Fruit fly (Drosophila melanogaster) whole organism, embryonic: Measurements from ENCODE around the gene CG7985.

Experiments
- Abd-B ChIP-seq: fragments of 200-800 bp; sonication (Bioruptor generic); optimal IDR thresholded peaks from 2 replicates; lab custom pipeline; 2018; ENCODE audit warnings: missing biosample characterization, mild to moderate bottlenecking, missing genetic modification characterization, moderate library complexity
- Ada2b ChIP-seq: fragments of 200-800 bp; sonication (Bioruptor generic); IDR thresholded peaks from 2 replicates; pipeline ENCODE4 v1.3.6; 2022; ENCODE audit warnings: missing biosample characterization, missing genetic modification characterization
- Adf1 ChIP-seq: fragments of 200-800 bp; sonication (Bioruptor generic); IDR thresholded peaks from 2 replicates; pipeline ENCODE4 v1.3.6; 2022; ENCODE audit warnings: missing biosample characterization, missing genetic modification characterization
- Aef1 ChIP-seq: fragments of 200-800 bp; sonication (Bioruptor generic); IDR thresholded peaks from 3 replicates; pipeline ENCODE4 v1.3.6; 2022; ENCODE audit warnings: missing biosample characterization, missing genetic modification characterization
- Awh ChIP-seq: fragments of 200-800 bp; sonication (Bioruptor generic); IDR thresholded peaks from 2 replicates; pipeline ENCODE4, ENCODE4 v1.3.6; 2022; ENCODE audit warnings: missing biosample characterization, missing genetic modification characterization
- Blimp-1 ChIP-seq: fragments of 200-800 bp; sonication (Bioruptor generic); optimal IDR thresholded peaks from 3 replicates; lab custom pipeline; 2018; ENCODE audit warnings: missing biosample characterization, missing genetic modification characterization, mild to moderate bottlenecking, moderate library complexity, missing genetic modification reagents
- CG10959 ChIP-seq: fragments of 200-800 bp; sonication (Bioruptor generic); IDR thresholded peaks from 2 replicates; pipeline ENCODE4 v1.3.6; 2022; ENCODE audit warnings: missing biosample characterization, missing genetic modification characterization
- CG14014 ChIP-seq: fragments of 200-800 bp; sonication (Bioruptor generic); IDR thresholded peaks from 2 replicates; pipeline ENCODE4 v1.3.6; 2022; ENCODE audit warnings: missing biosample characterization, missing genetic modification characterization
- CG14667 ChIP-seq: fragments of 200-800 bp; sonication (Bioruptor generic); IDR thresholded peaks from 2 replicates; pipeline ENCODE4 v1.3.6; 2022; ENCODE audit warnings: missing biosample characterization, missing genetic modification characterization
- CG1529 ChIP-seq: fragments of 200-800 bp; sonication (Bioruptor generic); optimal IDR thresholded peaks from 3 replicates; lab custom pipeline; 2018; ENCODE audit warnings: missing biosample characterization, missing genetic modification characterization
- CG16779 ChIP-seq: fragments of 200-800 bp; sonication (Bioruptor generic); IDR thresholded peaks from 2 replicates; pipeline ENCODE4 v1.3.6; 2022; ENCODE audit warnings: missing biosample characterization, missing genetic modification characterization
- CG17385 ChIP-seq: fragments of 200-800 bp; sonication (Bioruptor generic); optimal IDR thresholded peaks from 3 replicates; lab custom pipeline; 2018; ENCODE audit warnings: missing biosample characterization, mild to moderate bottlenecking, missing genetic modification characterization
- CG17829 ChIP-seq: fragments of 200-800 bp; optimal IDR thresholded peaks from 2 replicates; lab custom pipeline; 2019; ENCODE audit warnings: missing biosample characterization, mild to moderate bottlenecking, missing genetic modification characterization, moderate library complexity
- CG34376 ChIP-seq: fragments of 200-800 bp; sonication (Bioruptor generic); optimal IDR thresholded peaks from 2 replicates; lab custom pipeline; 2018; ENCODE audit warnings: missing biosample characterization, mild to moderate bottlenecking, missing genetic modification characterization
- CG42726 ChIP-seq: fragments of 200-800 bp; sonication (Bioruptor generic); IDR thresholded peaks from 2 replicates; pipeline ENCODE4 v1.3.6; 2022; ENCODE audit warnings: missing biosample characterization, missing genetic modification characterization; ENCODE audit not compliant: partially characterized antibody
- CG4282 ChIP-seq: fragments of 200-800 bp; sonication (Bioruptor generic); optimal IDR thresholded peaks from 2 replicates; lab custom pipeline; 2016; ENCODE audit warnings: missing biosample characterization, missing genetic modification characterization
- CG4820 ChIP-seq: fragments of 200-800 bp; sonication (Bioruptor generic); optimal IDR thresholded peaks from 3 replicates; lab custom pipeline; 2016; ENCODE audit warnings: missing biosample characterization, missing genetic modification characterization
- CG6683 ChIP-seq: fragments of 200-800 bp; sonication (Bioruptor generic); optimal IDR thresholded peaks from 2 replicates; lab custom pipeline; 2017; ENCODE audit warnings: missing biosample characterization, mild to moderate bottlenecking, missing genetic modification characterization, missing genetic modification reagents
- CG7357 ChIP-seq: fragments of 200-800 bp; sonication (Bioruptor generic); IDR thresholded peaks from 3 replicates; pipeline ENCODE4 v1.3.6; 2022; ENCODE audit warnings: missing biosample characterization, missing genetic modification characterization
- CG7786 ChIP-seq: fragments of 200-800 bp; sonication (Bioruptor generic); optimal IDR thresholded peaks from 2 replicates; lab custom pipeline; 2016; ENCODE audit warnings: missing biosample characterization, missing genetic modification characterization
- CG7839 ChIP-seq: fragments of 200-800 bp; sonication (Bioruptor generic); optimal IDR thresholded peaks from 3 replicates; lab custom pipeline; 2018; ENCODE audit warnings: missing biosample characterization, mild to moderate bottlenecking, missing genetic modification characterization, moderate library complexity
- Drgx ChIP-seq: fragments of 200-800 bp; sonication (Bioruptor generic); IDR thresholded peaks from 2 replicates; pipeline ENCODE4 v1.3.6; 2022; ENCODE audit warnings: missing biosample characterization, missing genetic modification characterization
- Elba2 ChIP-seq: fragments of 200-800 bp; sonication (Bioruptor generic); optimal IDR thresholded peaks from 3 replicates; lab custom pipeline; 2016; ENCODE audit warnings: missing biosample characterization, missing genetic modification characterization
- Ets65A ChIP-seq: fragments of 200-800 bp; sonication (Bioruptor generic); peaks from one replicate; lab custom pipeline; 2016; ENCODE audit warnings: missing biosample characterization, missing genetic modification characterization
- Fer1 ChIP-seq: fragments of 200-800 bp; sonication (Bioruptor generic); optimal IDR thresholded peaks from 2 replicates; lab custom pipeline; 2017; ENCODE audit warnings: missing biosample characterization, mild to moderate bottlenecking, missing genetic modification characterization
- H2.0 ChIP-seq: fragments of 200-800 bp; sonication (Bioruptor generic); IDR thresholded peaks from 2 replicates; pipeline ENCODE4 v1.3.6; 2022; ENCODE audit warnings: missing biosample characterization, missing genetic modification characterization
- Kr ChIP-seq: fragments of 200-800 bp; sonication (Bioruptor generic); optimal IDR thresholded peaks from 2 replicates; lab custom pipeline; 2017; ENCODE audit warnings: missing biosample characterization, mild to moderate bottlenecking, missing genetic modification characterization
- Lim3 ChIP-seq: fragments of 200-800 bp; sonication (Bioruptor generic); IDR thresholded peaks from 2 replicates; pipeline ENCODE4 v1.3.6; 2022; ENCODE audit warnings: missing biosample characterization, missing genetic modification characterization
- Myb ChIP-seq: fragments of 200-800 bp; sonication (Bioruptor generic); optimal IDR thresholded peaks from 2 replicates; lab custom pipeline; 2016; ENCODE audit warnings: missing biosample characterization, missing genetic modification characterization
- NFAT ChIP-seq: fragments of 200-800 bp; sonication (Bioruptor generic); IDR thresholded peaks from 2 replicates; pipeline ENCODE4 v1.3.6; 2022; ENCODE audit warnings: missing biosample characterization, missing genetic modification characterization
- Oli ChIP-seq: fragments of 200-800 bp; sonication (Bioruptor generic); optimal IDR thresholded peaks from 2 replicates; lab custom pipeline; 2018; ENCODE audit warnings: missing biosample characterization, mild to moderate bottlenecking, missing genetic modification characterization, moderate library complexity
- PHDP ChIP-seq: fragments of 200-800 bp; sonication (Bioruptor generic); optimal IDR thresholded peaks from 3 replicates; lab custom pipeline; 2018; ENCODE audit warnings: missing biosample characterization, mild to moderate bottlenecking, missing genetic modification characterization, moderate library complexity
- Pdp1 ChIP-seq, 2 experiments: fragments of 200-800 bp; sonication (Bioruptor generic); optimal IDR thresholded peaks; 3 replicates each; lab custom pipeline; 2016; ENCODE audit warnings: missing biosample characterization in 2 of 2, missing genetic modification characterization in 2 of 2, mild to moderate bottlenecking in 1 of 2, moderate library complexity in 1 of 2
- Side ChIP-seq: fragments of 200-800 bp; sonication (Bioruptor generic); optimal IDR thresholded peaks from 2 replicates; lab custom pipeline; 2016; ENCODE audit warnings: missing biosample characterization, missing genetic modification characterization
- Ssrp ChIP-seq: fragments of 200-800 bp; sonication (Bioruptor generic); optimal IDR thresholded peaks from 2 replicates; lab custom pipeline; 2018; ENCODE audit warnings: missing biosample characterization, mild to moderate bottlenecking, missing genetic modification characterization, moderate library complexity
- Tbp ChIP-seq: fragments of >200 bp; optimal IDR thresholded peaks from 2 replicates; lab custom pipeline; 2018; ENCODE audit warnings: missing biosample characterization, missing genetic modification characterization
- ap ChIP-seq: fragments of 200-800 bp; sonication (Bioruptor generic); IDR thresholded peaks from 2 replicates; pipeline ENCODE4 v1.3.6; 2022; ENCODE audit warnings: missing biosample characterization, missing genetic modification characterization
- btn ChIP-seq: fragments of 200-800 bp; sonication (Bioruptor generic); optimal IDR thresholded peaks from 2 replicates; lab custom pipeline; 2016; ENCODE audit warnings: missing biosample characterization, missing genetic modification characterization
- cg ChIP-seq: fragments of 200-800 bp; sonication (Bioruptor generic); optimal IDR thresholded peaks from 3 replicates; lab custom pipeline; 2019; ENCODE audit warnings: missing biosample characterization, mild to moderate bottlenecking, missing genetic modification characterization, moderate library complexity
- ci ChIP-seq: fragments of 200-800 bp; sonication (Bioruptor generic); IDR thresholded peaks from 3 replicates; pipeline ENCODE4 v1.3.6; 2022; ENCODE audit warnings: missing biosample characterization, missing genetic modification characterization
- dmrt11E ChIP-seq: fragments of 200-800 bp; sonication (Bioruptor generic); optimal IDR thresholded peaks from 3 replicates; lab custom pipeline; 2018; ENCODE audit warnings: missing biosample characterization, mild to moderate bottlenecking, missing genetic modification characterization, moderate library complexity
- ewg ChIP-seq: fragments of 200-800 bp; sonication (Bioruptor generic); optimal IDR thresholded peaks from 3 replicates; lab custom pipeline; 2017; ENCODE audit warnings: mild to moderate bottlenecking, missing biosample characterization, missing genetic modification reagents, missing genetic modification characterization
- gfzf ChIP-seq: fragments of 200-800 bp; sonication (Bioruptor generic); optimal IDR thresholded peaks from 2 replicates; lab custom pipeline; 2016; ENCODE audit warnings: missing biosample characterization, mild to moderate bottlenecking, missing genetic modification characterization, moderate library complexity
- lab ChIP-seq: fragments of 200-800 bp; sonication (Bioruptor generic); optimal IDR thresholded peaks from 3 replicates; lab custom pipeline; 2017; ENCODE audit warnings: missing biosample characterization, missing genetic modification characterization, mild to moderate bottlenecking, moderate library complexity, missing genetic modification reagents
- run ChIP-seq: fragments of 200-800 bp; sonication (Bioruptor generic); optimal IDR thresholded peaks from 3 replicates; lab custom pipeline; 2018; ENCODE audit warnings: missing biosample characterization, mild to moderate bottlenecking, missing genetic modification characterization
- seq ChIP-seq: fragments of 200-800 bp; sonication (Bioruptor generic); IDR thresholded peaks from 2 replicates; pipeline ENCODE4 v1.3.6; 2022; ENCODE audit warnings: missing biosample characterization, missing genetic modification characterization
- sob ChIP-seq: fragments of 200-800 bp; sonication (Bioruptor generic); IDR thresholded peaks from 2 replicates; pipeline ENCODE4 v1.3.6; 2022; ENCODE audit warnings: missing biosample characterization, missing genetic modification characterization
- sqz ChIP-seq: fragments of 200-800 bp; sonication (Bioruptor generic); optimal IDR thresholded peaks from 3 replicates; lab custom pipeline; 2018; ENCODE audit warnings: missing biosample characterization, mild to moderate bottlenecking, missing genetic modification characterization
- tin ChIP-seq: fragments of 200-800 bp; sonication (Bioruptor generic); optimal IDR thresholded peaks from 3 replicates; lab custom pipeline; 2016; ENCODE audit warnings: missing biosample characterization, missing genetic modification characterization
- ttk ChIP-seq: fragments of 200-800 bp; sonication (Bioruptor generic); IDR thresholded peaks from 2 replicates; pipeline ENCODE4 v2.1.2; 2022; ENCODE audit warnings: missing biosample characterization, missing genetic modification characterization
- zen ChIP-seq: fragments of 200-800 bp; sonication (Bioruptor generic); optimal IDR thresholded peaks from 3 replicates; lab custom pipeline; 2018; ENCODE audit warnings: missing biosample characterization, mild to moderate bottlenecking, missing genetic modification characterization, moderate library complexity

Gene CG7985

DNA sequence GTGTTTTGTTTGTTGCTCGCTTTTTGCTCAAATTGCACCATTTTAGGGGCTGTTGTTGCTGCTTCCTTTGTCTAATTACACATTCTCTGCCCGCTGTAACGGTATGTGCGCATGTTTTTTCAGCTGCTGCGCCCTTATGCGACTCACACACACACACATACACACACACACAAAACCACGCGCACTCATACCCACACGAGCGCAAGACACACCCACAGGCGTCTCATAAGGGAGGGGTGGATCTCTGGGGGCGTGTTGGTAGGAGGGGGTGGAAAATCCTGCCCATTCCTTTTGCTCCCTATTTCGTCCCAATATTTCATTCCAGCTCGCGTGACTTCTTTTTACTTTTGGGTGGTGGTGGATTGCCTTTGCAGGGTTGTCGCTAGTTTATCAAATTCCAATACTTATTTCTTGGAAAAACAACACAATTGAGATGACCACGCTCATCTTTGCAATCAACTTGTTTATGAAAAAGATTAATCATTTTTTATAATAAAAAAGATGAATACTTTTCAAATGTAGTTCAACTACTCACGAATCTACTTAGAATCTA lies 45.5 kb downstream of the CG7985 start (continued):
- TF ChIP-seq sqz (GFP tag; lab: Kevin White, UChicago) (peak; percentile 17), Tbp (GFP tag; lab: Kevin White, UChicago) (no peak), Fer1 (no peak), CG34376 (GFP tag; lab: Kevin White, UChicago) (no peak), Ssrp (tag; lab: Kevin White, UChicago) (peak; percentile 0), Kr (GFP tag; lab: Kevin White, UChicago) (no peak), Adf1 (GFP tag; lab: Robert Waterston, UW) (no peak), CG14667 (GFP tag; lab: Robert Waterston, UW) (no peak), CG7839 (tag; lab: Kevin White, UChicago) (no peak), CG4820 (no peak), gfzf (GFP tag; lab: Kevin White, UChicago) (no peak), Lim3 (no peak), Aef1 (GFP tag; lab: Robert Waterston, UW) (no peak), Oli (no peak), Ets65A (GFP tag; lab: Kevin White, UChicago) (peak; percentile 29), NFAT (GFP tag; lab: Robert Waterston, UW) (no peak), CG10959 (GFP tag; lab: Robert Waterston, UW) (no peak), ci (GFP tag; lab: Robert Waterston, UW) (0 out of 3 replicates have a peak, but pooled peaks have one; percentile 32), Pdp1 (GFP tag; optimal IDR thresholded peaks at IDR 0.05; lab: Kevin White, UChicago) (no peak), tin (GFP tag; lab: Kevin White, UChicago) (no peak), run (tag; lab: Kevin White, UChicago) (no peak), CG17829 (tag; lab: Kevin White, UChicago) (no peak), btn (no peak), dmrt11E (tag; lab: Kevin White, UChicago) (no peak), ttk (GFP tag; lab: Robert Waterston, UW) (0 out of 2 replicates have a peak, but pooled peaks have one; percentile 17), cg (GFP tag; lab: Kevin White, UChicago) (peak; percentile 35), CG7786 (GFP tag; lab: Kevin White, UChicago) (no peak), sob (GFP tag; lab: Robert Waterston, UW) (0 out of 2 replicates have a peak, but pooled peaks have one; percentile 6), Myb (GFP tag; lab: Kevin White, UChicago) (no peak), CG4282 (GFP tag; lab: Kevin White, UChicago) (no peak), Awh (no peak), H2.0 (GFP tag; lab: Robert Waterston, UW) (no peak), Elba2 (no peak), CG7357 (GFP tag; lab: Robert Waterston, UW) (no peak), Blimp-1 (GFP tag; lab: Kevin White, UChicago) (no peak), Abd-B (GFP tag; lab: Kevin White, UChicago) (no peak), Ada2b (no peak), CG6683 (GFP tag; lab: Kevin White, UChicago) (no peak), CG1529 (GFP tag; lab: Kevin White, UChicago) (no peak), Drgx (GFP tag; lab: Robert Waterston, UW) (no peak), CG17385 (GFP tag; lab: Kevin White, UChicago) (no peak), Side (GFP tag; lab: Kevin White, UChicago) (no peak), CG14014 (GFP tag; lab: Robert Waterston, UW) (no peak), ap (GFP tag; lab: Robert Waterston, UW) (peak; percentile 17; the same call in 1 of the 2 replicates), CG42726 (GFP tag; lab: Robert Waterston, UW) (no peak), PHDP (no peak), seq (peak; percentile 16; the same call in 1 of the 2 replicates), CG16779 (GFP tag; lab: Robert Waterston, UW) (0 out of 2 replicates have a peak, but pooled peaks have one; percentile 3), ewg (GFP tag; lab: Kevin White, UChicago) (peak; percentile 53), zen (tag; lab: Kevin White, UChicago) (no peak), lab (GFP tag; lab: Kevin White, UChicago) (peak; percentile 32)
